Fruit fly (Drosophila melanogaster): ENCODE measurements around the gene ine.

ine gene

dm6 chr2L:4440881-4441737 lies 35.7 kb downstream of the ine start, which contains the start of gene CG15431 (continued):
- TF ChIP-seq ttk (GFP tag; IDR thresholded peaks at IDR 0.05) (peak; percentile 57), ERR (GFP tag; optimal IDR thresholded peaks at IDR 0.05) (no peak), dati (GFP tag; IDR thresholded peaks at IDR 0.05) (no peak), CG11695 (GFP tag; IDR thresholded peaks at IDR 0.05) (no peak), luna (GFP tag; optimal IDR thresholded peaks at IDR 0.05) (no peak), nom (GFP tag; optimal IDR thresholded peaks at IDR 0.05) (no peak), Nf-YA (GFP tag; IDR thresholded peaks at IDR 0.05) (peak; percentile 62; the same call in 1 of the 2 replicates), CG34376 (GFP tag; optimal IDR thresholded peaks at IDR 0.05) (no peak), btn (GFP tag; optimal IDR thresholded peaks at IDR 0.05) (no peak), yki (optimal IDR thresholded peaks at IDR 0.05) (no peak), rib (GFP tag; IDR thresholded peaks at IDR 0.05) (peak; percentile 65), CG7357 (GFP tag; IDR thresholded peaks at IDR 0.05) (no peak), stc (GFP tag; IDR thresholded peaks at IDR 0.05) (peak; percentile 31; the same call in 1 of the 2 replicates), stwl (tag; optimal IDR thresholded peaks at IDR 0.05) (no peak), MTF-1 (GFP tag; optimal IDR thresholded peaks at IDR 0.05; ENCODE audit: borderline replicate concordance) (no peak), CG3838 (GFP tag; optimal IDR thresholded peaks at IDR 0.05) (no peak), CG9437 (GFP tag; optimal IDR thresholded peaks at IDR 0.05) (no peak), knrl (GFP tag; IDR thresholded peaks at IDR 0.05; ENCODE audit: partially characterized antibody) (no peak), Meics (GFP tag; optimal IDR thresholded peaks at IDR 0.05) (peak; percentile 77), Camta (GFP tag; optimal IDR thresholded peaks at IDR 0.05) (no peak), CHES-1-like (GFP tag; optimal IDR thresholded peaks at IDR 0.05) (no peak), Atf-2 (GFP tag; optimal IDR thresholded peaks at IDR 0.05) (no peak), az2 (GFP tag; optimal IDR thresholded peaks at IDR 0.05) (peak; percentile 52), disco-r (GFP tag; optimal IDR thresholded peaks at IDR 0.05) (no peak), CG3995 (GFP tag; optimal IDR thresholded peaks at IDR 0.05) (no peak), zf30C (GFP tag; optimal IDR thresholded peaks at IDR 0.05) (peak; percentile 67), CG15514 (GFP tag; optimal IDR thresholded peaks at IDR 0.05) (peak; percentile 69), ash1 (GFP tag; optimal IDR thresholded peaks at IDR 0.05) (no peak), cg (GFP tag; optimal IDR thresholded peaks at IDR 0.05) (no peak), mld (GFP tag; IDR thresholded peaks at IDR 0.05; ENCODE audit: partially characterized antibody) (no peak), CG12659 (GFP tag; optimal IDR thresholded peaks at IDR 0.05) (peak; percentile 39), H2.0 (GFP tag; IDR thresholded peaks at IDR 0.05) (peak; percentile 57), CG14965 (GFP tag; optimal IDR thresholded peaks at IDR 0.05; ENCODE audit: borderline replicate concordance) (no peak), sc (optimal IDR thresholded peaks at IDR 0.05) (no peak), sc (GFP tag; optimal IDR thresholded peaks at IDR 0.05) (no peak), pho (GFP tag; optimal IDR thresholded peaks at IDR 0.05) (peak; percentile 3), twi (tag; optimal IDR thresholded peaks at IDR 0.05) (no peak), Oli (tag; optimal IDR thresholded peaks at IDR 0.05) (peak; percentile 53), NFAT (GFP tag; IDR thresholded peaks at IDR 0.05) (peak; percentile 49), wek (GFP tag; optimal IDR thresholded peaks at IDR 0.05) (no peak), Bgb (GFP tag; IDR thresholded peaks at IDR 0.05; ENCODE audit: partially characterized antibody) (peak; percentile 49; the same call in 1 of the 2 replicates), aop (GFP tag; IDR thresholded peaks at IDR 0.05) (no peak), CG11247 (GFP tag; IDR thresholded peaks at IDR 0.05) (peak; percentile 58), CG3163 (GFP tag; optimal IDR thresholded peaks at IDR 0.05) (peak; percentile 96), CG7372 (GFP tag; IDR thresholded peaks at IDR 0.05) (peak; percentile 51), CG15011 (GFP tag; optimal IDR thresholded peaks at IDR 0.05) (no peak), lov (optimal IDR thresholded peaks at IDR 0.05) (no peak), lov (GFP tag; IDR thresholded peaks at IDR 0.05) (no peak), B-H1 (GFP tag; IDR thresholded peaks at IDR 0.05) (0 out of 3 replicates have a peak, but pooled peaks have one; percentile 37), CG13287 (GFP tag; IDR thresholded peaks at IDR 0.05; ENCODE audit: partially characterized antibody) (0 out of 2 replicates have a peak, but pooled peaks have one; percentile 15)
